Fruit fly (Drosophila melanogaster): Measurements from ENCODE around the gene Raf.

Raf gene

dm6 chrX:2300293-2301068 is 5.2 kb downstream of the Raf start (continued):
- peak; percentile 99 for TF ChIP-seq esn (GFP tag; optimal IDR thresholded peaks at IDR 0.05)
- TF ChIP-seq CG6792 (GFP tag; optimal IDR thresholded peaks at IDR 0.05), result peak; percentile 99
- TF ChIP-seq Sox14 (GFP tag; optimal IDR thresholded peaks at IDR 0.05), result peak; percentile 99
- peak; percentile 99 for TF ChIP-seq CG11294 (GFP tag; IDR thresholded peaks at IDR 0.05)
- peak; percentile 96 to 99 for TF ChIP-seq ss (GFP tag; optimal IDR thresholded peaks at IDR 0.05)
- TF ChIP-seq CG6854 (GFP tag; optimal IDR thresholded peaks at IDR 0.05), result peak; percentile 99
- peak; percentile 99 for TF ChIP-seq CG10669 (GFP tag; optimal IDR thresholded peaks at IDR 0.05)
- TF ChIP-seq CG6276 (GFP tag; optimal IDR thresholded peaks at IDR 0.05), result peak; percentile 99
- TF ChIP-seq Eip93F (GFP tag; optimal IDR thresholded peaks at IDR 0.05), result peak; percentile 97
- TF ChIP-seq CG3032 (tag; optimal IDR thresholded peaks at IDR 0.05), result peak; percentile 98
- peak; percentile 99 for TF ChIP-seq vri (GFP tag; optimal IDR thresholded peaks at IDR 0.05)
- peak; percentile 99 for TF ChIP-seq Smox (GFP tag; optimal IDR thresholded peaks at IDR 0.05)
- TF ChIP-seq Eip78C (GFP tag), result peak; percentile 100
- peak; percentile 98 for TF ChIP-seq dsx (GFP tag; optimal IDR thresholded peaks at IDR 0.05; ENCODE audit: poor library complexity, severe bottlenecking)
- TF ChIP-seq fd85E (GFP tag; optimal IDR thresholded peaks at IDR 0.05), result peak; percentile 91
- TF ChIP-seq CG31627 (GFP tag; optimal IDR thresholded peaks at IDR 0.05), result peak; percentile 99
- peak; percentile 97 for TF ChIP-seq CG7368 (GFP tag; optimal IDR thresholded peaks at IDR 0.05)
- peak; percentile 99 for TF ChIP-seq CG1621 (tag; optimal IDR thresholded peaks at IDR 0.05)
- peak; percentile 98 for TF ChIP-seq CG3919 (GFP tag; optimal IDR thresholded peaks at IDR 0.05)
- TF ChIP-seq Eip75B (GFP tag; optimal IDR thresholded peaks at IDR 0.05), result peak; percentile 98
- peak; percentile 97 for TF ChIP-seq Lpt (GFP tag; optimal IDR thresholded peaks at IDR 0.05)
- peak; percentile 96 for TF ChIP-seq CG6808 (GFP tag; optimal IDR thresholded peaks at IDR 0.05)
- peak; percentile 100 for TF ChIP-seq CG6163 (GFP tag; IDR thresholded peaks at IDR 0.05)
- peak; percentile 97 for TF ChIP-seq CG8319 (GFP tag; optimal IDR thresholded peaks at IDR 0.05)
- TF ChIP-seq acj6 (GFP tag; optimal IDR thresholded peaks at IDR 0.05), result peak; percentile 99
- peak; percentile 98 for TF ChIP-seq CG11902 (GFP tag; optimal IDR thresholded peaks at IDR 0.05)
- TF ChIP-seq CG32006 (GFP tag; optimal IDR thresholded peaks at IDR 0.05), result peak; percentile 99

DNA sequence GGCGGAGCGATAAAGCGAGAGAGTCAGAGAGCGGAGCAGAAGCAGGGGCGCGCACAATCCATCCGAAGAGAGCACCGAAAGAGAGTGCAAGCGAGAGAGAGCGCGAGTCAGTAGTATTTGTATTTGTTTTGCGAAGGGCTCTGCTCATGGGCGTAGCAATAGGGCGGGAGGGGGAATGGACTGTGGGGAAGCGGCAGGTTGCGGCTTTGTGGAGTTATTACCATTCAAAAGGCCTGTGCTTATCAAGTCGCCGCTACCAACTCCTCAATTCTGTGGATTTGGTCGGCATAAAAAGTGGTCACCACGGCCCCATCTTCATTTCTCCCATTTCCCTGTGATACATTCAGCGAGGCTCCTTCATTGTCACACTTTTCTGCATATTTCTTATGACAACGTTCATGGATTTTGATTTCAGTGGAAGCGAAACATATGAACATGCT is 5.8 kb downstream of the Raf start:
- TF ChIP-seq Lpt (GFP tag; optimal IDR thresholded peaks at IDR 0.05) (peak; percentile 38), CG8119 (GFP tag; IDR thresholded peaks at IDR 0.05) (peak; percentile 47; the same call in 1 of the 3 replicates), spab (GFP tag; optimal IDR thresholded peaks at IDR 0.05) (no peak), fd85E (GFP tag; optimal IDR thresholded peaks at IDR 0.05) (peak; percentile 56), Sox102F (GFP tag; optimal IDR thresholded peaks at IDR 0.05) (peak; percentile 30), CG34406 (GFP tag; optimal IDR thresholded peaks at IDR 0.05) (peak; percentile 60), CG11762 (GFP tag; optimal IDR thresholded peaks at IDR 0.05; ENCODE audit: insufficient read depth) (peak; percentile 58), fkh (GFP tag; optimal IDR thresholded peaks at IDR 0.05) (peak; percentile 76), Blimp-1 (GFP tag; optimal IDR thresholded peaks at IDR 0.05) (peak; percentile 37), CG10669 (GFP tag; optimal IDR thresholded peaks at IDR 0.05) (peak; percentile 65), CG3032 (tag; optimal IDR thresholded peaks at IDR 0.05) (peak; percentile 67), CG4318 (GFP tag; optimal IDR thresholded peaks at IDR 0.05) (peak; percentile 46), fd59A (GFP tag; optimal IDR thresholded peaks at IDR 0.05) (peak; percentile 61), Gug (GFP tag; IDR thresholded peaks at IDR 0.05) (peak; percentile 62; the same call in 1 of the 2 replicates), esn (GFP tag; optimal IDR thresholded peaks at IDR 0.05) (peak; percentile 4), Hr39 (GFP tag; optimal IDR thresholded peaks at IDR 0.05) (peak; percentile 71), CG7368 (GFP tag; optimal IDR thresholded peaks at IDR 0.05) (peak; percentile 65), Hr4 (GFP tag; optimal IDR thresholded peaks at IDR 0.05) (no peak), CG6808 (GFP tag; optimal IDR thresholded peaks at IDR 0.05) (peak; percentile 56), dac (GFP tag; optimal IDR thresholded peaks at IDR 0.05) (peak; percentile 40), Sox15 (GFP tag; optimal IDR thresholded peaks at IDR 0.05) (peak; percentile 77), CG8632 (GFP tag; optimal IDR thresholded peaks at IDR 0.05) (peak; percentile 69), CG6276 (GFP tag; optimal IDR thresholded peaks at IDR 0.05) (peak; percentile 47), CG3919 (GFP tag; optimal IDR thresholded peaks at IDR 0.05) (peak; percentile 37), salr (GFP tag; optimal IDR thresholded peaks at IDR 0.05) (peak; percentile 31 to 55), ss (GFP tag; optimal IDR thresholded peaks at IDR 0.05) (peak; percentile 7 to 59), CG6854 (GFP tag; optimal IDR thresholded peaks at IDR 0.05) (no peak), CG9139 (GFP tag; optimal IDR thresholded peaks at IDR 0.05) (peak; percentile 48), Ets21C (GFP tag; optimal IDR thresholded peaks at IDR 0.05) (peak; percentile 49), CG32006 (GFP tag; optimal IDR thresholded peaks at IDR 0.05) (peak; percentile 66), CG10631 (GFP tag; optimal IDR thresholded peaks at IDR 0.05) (peak; percentile 64), CG6163 (GFP tag; IDR thresholded peaks at IDR 0.05) (peak; percentile 63), CG6792 (GFP tag; optimal IDR thresholded peaks at IDR 0.05) (peak; percentile 61)
